Worm (Caenorhabditis elegans): Measurements from ENCODE around the gene ztf-18.

ztf-18 gene

ce11 chrIII:909540-909939 is 14.0 kb upstream of the ztf-18 start, which contains the start of gene crls-1:
crls-1 (minus strand) TSS chrIII:909902.
- TF ChIP-seq hmg-20 (GFP tag; IDR thresholded peaks at IDR 0.05) (no peak), rec-8 (tag; optimal IDR thresholded peaks at IDR 0.05) (no peak), ekl-4 (GFP tag; IDR thresholded peaks at IDR 0.05) (peak; percentile 58; the same call in 1 of the 2 replicates), attf-6 (GFP tag; IDR thresholded peaks at IDR 0.05) (no peak), zfh-2 (GFP tag; conservative IDR thresholded peaks at IDR 0.05) (no peak), madf-10 (tag; optimal IDR thresholded peaks at IDR 0.05) (no peak), ztf-3 (GFP tag; optimal IDR thresholded peaks at IDR 0.05) (no peak), hmg-1.2 (GFP tag; IDR thresholded peaks at IDR 0.05) (no peak), dpl-1 (GFP tag; optimal IDR thresholded peaks at IDR 0.05) (no peak), repo-1 (tag; optimal IDR thresholded peaks at IDR 0.05) (peak; percentile 72), mes-4 (tag; optimal IDR thresholded peaks at IDR 0.05) (no peak), lin-54 (GFP tag; optimal IDR thresholded peaks at IDR 0.05) (no peak), xnd-1 (tag; optimal IDR thresholded peaks at IDR 0.05) (no peak), Y95B8A.8 (GFP tag; IDR thresholded peaks at IDR 0.05) (0 out of 2 replicates have a peak, but pooled peaks have one; percentile 17), F37B4.10 (GFP tag; IDR thresholded peaks at IDR 0.05) (no peak), lsy-27 (tag; optimal IDR thresholded peaks at IDR 0.05; ENCODE audit: borderline replicate concordance, insufficient read depth) (no peak), mcd-1 (GFP tag; IDR thresholded peaks at IDR 0.05) (peak; percentile 29), F33H1.4 (GFP tag; IDR thresholded peaks at IDR 0.05) (no peak), madf-6 (GFP tag; IDR thresholded peaks at IDR 0.05) (peak; percentile 14; the same call in 1 of the 2 replicates), F57C9.4 (tag; optimal IDR thresholded peaks at IDR 0.05) (no peak), tlf-1 (GFP tag; optimal IDR thresholded peaks at IDR 0.05) (peak; percentile 16), F52B5.7 (tag; optimal IDR thresholded peaks at IDR 0.05) (peak; percentile 26), madf-3 (GFP tag; IDR thresholded peaks at IDR 0.05) (0 out of 2 replicates have a peak, but pooled peaks have one; percentile 28), Y53F4B.3 (GFP tag; IDR thresholded peaks at IDR 0.05) (no peak), B0336.3 (GFP tag; IDR thresholded peaks at IDR 0.05) (0 out of 2 replicates have a peak, but pooled peaks have one; percentile 30), Y53G8AR.9 (GFP tag; conservative IDR thresholded peaks at IDR 0.05) (peak; percentile 53; the same call in 1 of the 2 replicates), D2030.7 (GFP tag; IDR thresholded peaks at IDR 0.05) (peak; percentile 14; the same call in 1 of the 2 replicates), attf-3 (GFP tag; conservative IDR thresholded peaks at IDR 0.05) (no peak), nfyb-1 (GFP tag; IDR thresholded peaks at IDR 0.05) (0 out of 2 replicates have a peak, but pooled peaks have one; percentile 37), F39B2.1 (GFP tag; IDR thresholded peaks at IDR 0.05) (no peak), chd-7 (tag; optimal IDR thresholded peaks at IDR 0.05) (peak; percentile 25), hsf-1 (GFP tag; IDR thresholded peaks at IDR 0.05) (peak; percentile 59; the same call in 1 of the 2 replicates)

ce11 chrIII:907990-908389 is 12.5 kb upstream of the ztf-18 start:
- peak; percentile 16; the same call in 1 of the 2 replicates for TF ChIP-seq hmg-1.2 (GFP tag; IDR thresholded peaks at IDR 0.05)
- no peak for TF ChIP-seq hlh-26 (GFP tag; conservative IDR thresholded peaks at IDR 0.05)
- TF ChIP-seq lsy-27 (tag; optimal IDR thresholded peaks at IDR 0.05; ENCODE audit: borderline replicate concordance, insufficient read depth) = no peak
- no peak for TF ChIP-seq hrde-1 (tag; optimal IDR thresholded peaks at IDR 0.05; ENCODE audit: borderline replicate concordance)
- TF ChIP-seq cebp-1 (GFP tag; IDR thresholded peaks at IDR 0.05) = no peak
- peak; percentile 2 for TF ChIP-seq cebp-1 (tag; optimal IDR thresholded peaks at IDR 0.05)
- no peak for TF ChIP-seq him-1 (tag; optimal IDR thresholded peaks at IDR 0.05)
- TF ChIP-seq F49E8.2 (tag; optimal IDR thresholded peaks at IDR 0.05; ENCODE audit: insufficient read depth) = no peak
- no peak for TF ChIP-seq bed-2 (GFP tag; IDR thresholded peaks at IDR 0.05)

All from whole organism, young adult.